Worm (Caenorhabditis elegans) whole organism, young adult: ENCODE measurements around the gene D2096.11.

ENCODE experiments used
- B0019.2 ChIP-seq: fragments of 200-800 bp; sonication (Bioruptor generic); conservative IDR thresholded peaks from 2 replicates; pipeline ENCODE4 v1.3.6; 2022; ENCODE audit warnings: missing genetic modification reagents, missing genetic modification characterization, missing compliant biosample characterization
- B0035.1 ChIP-seq: sonication (generic microtip); optimal IDR thresholded peaks from 2 replicates; lab custom pipeline; 2016; ENCODE audit warnings: missing genetic modification characterization, mild to moderate bottlenecking, missing compliant biosample characterization, missing genotype, missing genetic modification reagents
- B0261.1 ChIP-seq: sonication (generic microtip); optimal IDR thresholded peaks from 2 replicates; lab custom pipeline; 2016; ENCODE audit warnings: mild to moderate bottlenecking, missing genetic modification characterization, moderate library complexity, missing compliant biosample characterization
- D2030.7 ChIP-seq: fragments of 200-800 bp; sonication (Bioruptor generic); IDR thresholded peaks from 2 replicates; pipeline ENCODE4 v1.3.6; 2022; ENCODE audit warnings: missing genetic modification reagents, missing genetic modification characterization, missing compliant biosample characterization
- F10E7.11 ChIP-seq: sonication (generic microtip); optimal IDR thresholded peaks from 2 replicates; lab custom pipeline; 2017; ENCODE audit warnings: mild to moderate bottlenecking, missing genetic modification characterization, moderate library complexity, missing compliant biosample characterization
- F33H1.4 ChIP-seq: fragments of 200-800 bp; sonication (Bioruptor generic); IDR thresholded peaks from 2 replicates; pipeline ENCODE4 v1.3.6; 2022; ENCODE audit warnings: missing genetic modification reagents, missing genetic modification characterization, missing compliant biosample characterization
- F39B2.1 ChIP-seq: fragments of 200-800 bp; sonication (Bioruptor generic); IDR thresholded peaks from 2 replicates; pipeline ENCODE4 v1.3.6; 2022; ENCODE audit warnings: missing genetic modification reagents, missing genetic modification characterization, missing compliant biosample characterization
- F55B11.4 ChIP-seq: sonication (generic microtip); optimal IDR thresholded peaks from 2 replicates; lab custom pipeline; 2016; ENCODE audit warnings: missing compliant biosample characterization, missing genetic modification characterization, borderline replicate concordance; ENCODE audit not compliant: insufficient read depth
- K12H6.12 ChIP-seq: fragments of 200-800 bp; sonication (Bioruptor generic); optimal IDR thresholded peaks from 2 replicates; lab custom pipeline; 2018; ENCODE audit warnings: mild to moderate bottlenecking, missing genetic modification characterization, missing compliant biosample characterization
- Y79H2A.3 ChIP-seq: fragments of 200-800 bp; sonication (Bioruptor generic); conservative IDR thresholded peaks from 2 replicates; pipeline ENCODE4 v1.3.6; 2022; ENCODE audit warnings: missing genetic modification reagents, missing genetic modification characterization, missing compliant biosample characterization
- athp-1 ChIP-seq: sonication (generic microtip); optimal IDR thresholded peaks from 2 replicates; lab custom pipeline; 2017; ENCODE audit warnings: mild to moderate bottlenecking, missing genetic modification characterization, missing compliant biosample characterization
- cebp-2 ChIP-seq: fragments of 200-800 bp; sonication (Bioruptor generic); IDR thresholded peaks from 2 replicates; pipeline ENCODE4 v1.3.6; 2022; ENCODE audit warnings: missing genetic modification characterization, missing compliant biosample characterization
- ceh-100 ChIP-seq: fragments of 200-800 bp; sonication (Bioruptor generic); IDR thresholded peaks from 2 replicates; pipeline ENCODE4 v1.3.6; 2022; ENCODE audit warnings: missing genetic modification reagents, missing genetic modification characterization, missing compliant biosample characterization
- ceh-40 ChIP-seq: fragments of 200-800 bp; sonication (Bioruptor generic); IDR thresholded peaks from 2 replicates; pipeline ENCODE4 v1.3.6; 2022; ENCODE audit warnings: missing genetic modification characterization, missing compliant biosample characterization
- dox-1 ChIP-seq: fragments of 200-800 bp; sonication (Bioruptor generic); IDR thresholded peaks from 2 replicates; pipeline ENCODE4 v1.3.6; 2022; ENCODE audit warnings: missing genetic modification reagents, missing genetic modification characterization, missing compliant biosample characterization
- egrh-3 ChIP-seq: fragments of 200-800 bp; sonication (Bioruptor generic); IDR thresholded peaks from 2 replicates; pipeline ENCODE4 v1.3.6; 2022; ENCODE audit warnings: missing genetic modification reagents, missing genetic modification characterization, missing compliant biosample characterization
- ekl-4 ChIP-seq: fragments of 200-800 bp; sonication (Bioruptor generic); IDR thresholded peaks from 2 replicates; pipeline ENCODE4 v1.3.6; 2022; ENCODE audit warnings: missing genetic modification reagents, missing genetic modification characterization, missing compliant biosample characterization
- hmg-1.2 ChIP-seq: fragments of 200-800 bp; sonication (Bioruptor generic); IDR thresholded peaks from 2 replicates; pipeline ENCODE4 v1.3.6; 2022; ENCODE audit warnings: missing genetic modification reagents, missing genetic modification characterization, missing compliant biosample characterization
- hrde-1 ChIP-seq: sonication (generic microtip); optimal IDR thresholded peaks from 2 replicates; lab custom pipeline; 2016; ENCODE audit warnings: missing genetic modification characterization, mild to moderate bottlenecking, missing compliant biosample characterization, moderate library complexity, missing genotype, missing genetic modification reagents, borderline replicate concordance
- hsf-1 ChIP-seq: fragments of 200-800 bp; sonication (Bioruptor generic); IDR thresholded peaks from 2 replicates; pipeline ENCODE4 v1.3.6; 2022; ENCODE audit warnings: missing genetic modification reagents, missing genetic modification characterization, missing compliant biosample characterization
- lag-1 ChIP-seq: fragments of 200-800 bp; sonication (Bioruptor generic); IDR thresholded peaks from 2 replicates; pipeline ENCODE4 v1.3.6; 2022; ENCODE audit warnings: missing genetic modification reagents, missing genetic modification characterization, missing compliant biosample characterization
- let-526 ChIP-seq: fragments of 200-800 bp; sonication (Bioruptor generic); IDR thresholded peaks from 2 replicates; pipeline ENCODE4 v1.3.6; 2022; ENCODE audit warnings: missing genetic modification reagents, missing genetic modification characterization, missing compliant biosample characterization
- let-607 ChIP-seq, 2 experiments: fragments of 200-800 bp in 1 of 2; sonication (Bioruptor generic) in 1 of 2; sonication (generic microtip) in 1 of 2; optimal IDR thresholded peaks; 2 replicates each; lab custom pipeline; 2016 to 2018; ENCODE audit warnings: mild to moderate bottlenecking in 2 of 2, missing compliant biosample characterization in 2 of 2, missing genetic modification characterization in 2 of 2, moderate library complexity in 2 of 2, missing genotype in 1 of 2
- lin-26 ChIP-seq: fragments of 200-800 bp; sonication (Bioruptor generic); IDR thresholded peaks from 2 replicates; pipeline ENCODE4 v1.3.6; 2022; ENCODE audit warnings: missing genetic modification reagents, missing genetic modification characterization, missing compliant biosample characterization
- lsl-1 ChIP-seq: fragments of 200-800 bp; sonication (Bioruptor generic); optimal IDR thresholded peaks from 2 replicates; lab custom pipeline; 2018; ENCODE audit warnings: mild to moderate bottlenecking, missing genetic modification characterization, moderate library complexity, missing compliant biosample characterization
- madf-10 ChIP-seq: sonication (generic microtip); optimal IDR thresholded peaks from 2 replicates; lab custom pipeline; 2016; ENCODE audit warnings: mild to moderate bottlenecking, missing genetic modification characterization, missing compliant biosample characterization
- madf-3 ChIP-seq: fragments of 200-800 bp; sonication (Bioruptor generic); IDR thresholded peaks from 2 replicates; pipeline ENCODE4 v1.3.6; 2022; ENCODE audit warnings: missing genetic modification reagents, missing genetic modification characterization, missing compliant biosample characterization
- madf-6 ChIP-seq: fragments of 200-800 bp; sonication (Bioruptor generic); IDR thresholded peaks from 2 replicates; pipeline ENCODE4 v1.3.6; 2022; ENCODE audit warnings: missing genetic modification reagents, missing genetic modification characterization, missing compliant biosample characterization
- nfya-1 ChIP-seq: sonication (generic microtip); optimal IDR thresholded peaks from 2 replicates; lab custom pipeline; 2017; ENCODE audit warnings: antibody characterized with exemption, missing compliant biosample characterization, missing genetic modification characterization, borderline replicate concordance; ENCODE audit not compliant: insufficient read depth
- nfya-2 ChIP-seq: fragments of 200-800 bp; sonication (Bioruptor generic); IDR thresholded peaks from 2 replicates; pipeline ENCODE4 v1.3.6; 2022; ENCODE audit warnings: missing genetic modification reagents, missing genetic modification characterization, missing compliant biosample characterization
- nhr-27 ChIP-seq: fragments of 200-800 bp; sonication (Bioruptor generic); optimal IDR thresholded peaks from 2 replicates; lab custom pipeline; 2018; ENCODE audit warnings: mild to moderate bottlenecking, missing genetic modification characterization, moderate library complexity, missing compliant biosample characterization
- pbrm-1 ChIP-seq: fragments of 200-800 bp; sonication (Bioruptor generic); IDR thresholded peaks from 2 replicates; pipeline ENCODE4 v1.3.6; 2022; ENCODE audit warnings: missing genetic modification reagents, missing genetic modification characterization, missing compliant biosample characterization
- rcor-1 ChIP-seq: fragments of 200-800 bp; sonication (Bioruptor generic); IDR thresholded peaks from 2 replicates; pipeline ENCODE4 v1.3.6; 2022; ENCODE audit warnings: missing genetic modification reagents, missing genetic modification characterization, missing compliant biosample characterization
- rpc-1 ChIP-seq, 2 experiments: fragments of 150-350 bp in 1 of 2; sonication (generic microtip) in 1 of 2; optimal IDR thresholded peaks; 2 replicates each; lab custom pipeline; 2014 to 2018; ENCODE audit warnings: missing biosample characterization in 1 of 2, missing genetic modification characterization in 1 of 2, missing genetic modification reagents in 1 of 2, missing genotype in 1 of 2
- tbp1 ChIP-seq: fragments of 200-800 bp; sonication (Bioruptor generic); optimal IDR thresholded peaks from 2 replicates; lab custom pipeline; 2018; ENCODE audit warnings: mild to moderate bottlenecking, missing genetic modification characterization, missing compliant biosample characterization
- unc-130 ChIP-seq: sonication (generic microtip); optimal IDR thresholded peaks from 2 replicates; lab custom pipeline; 2016; ENCODE audit warnings: missing genetic modification reagents, missing genetic modification characterization, missing compliant biosample characterization
- zfh-2 ChIP-seq: fragments of 200-800 bp; sonication (Bioruptor generic); conservative IDR thresholded peaks from 2 replicates; pipeline ENCODE4 v1.3.6; 2022; ENCODE audit warnings: missing genetic modification reagents, missing genetic modification characterization, missing compliant biosample characterization
- ztf-25 ChIP-seq: fragments of 200-800 bp; sonication (Bioruptor generic); IDR thresholded peaks from 2 replicates; pipeline ENCODE4 v1.3.6; 2022; ENCODE audit warnings: missing genetic modification reagents, missing genetic modification characterization, missing compliant biosample characterization
- ztf-28 ChIP-seq: fragments of 200-800 bp; sonication (Bioruptor generic); IDR thresholded peaks from 2 replicates; pipeline ENCODE4 v1.3.6; 2022; ENCODE audit warnings: missing genetic modification reagents, missing genetic modification characterization, missing compliant biosample characterization

Gene D2096.11

DNA sequence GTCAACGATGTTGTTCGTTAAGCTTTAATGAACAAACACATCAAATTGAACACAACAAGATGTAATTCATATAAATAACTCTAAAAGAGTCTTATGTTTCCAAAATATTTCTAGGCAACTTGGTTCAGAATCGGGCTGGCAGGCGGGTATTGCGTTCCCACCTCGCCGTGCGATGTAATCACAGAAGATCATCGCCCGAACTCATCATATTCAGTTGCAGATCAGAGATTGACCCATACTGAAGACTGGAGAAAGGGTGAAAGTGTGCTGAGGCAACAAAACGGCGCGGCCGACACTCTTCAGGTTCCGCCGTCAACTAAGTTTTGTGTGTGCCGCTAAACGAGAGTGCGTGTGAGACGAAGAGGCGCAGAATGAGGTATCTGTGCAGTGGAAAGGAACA lies 34.5 kb upstream of the D2096.11 start (continued):
- TF ChIP-seq ztf-28 (GFP tag; lab: Robert Waterston, UW) (peak; percentile 40; the same call in 1 of the 2 replicates), B0019.2 (GFP tag; lab: Robert Waterston, UW) (peak; percentile 85)

DNA sequence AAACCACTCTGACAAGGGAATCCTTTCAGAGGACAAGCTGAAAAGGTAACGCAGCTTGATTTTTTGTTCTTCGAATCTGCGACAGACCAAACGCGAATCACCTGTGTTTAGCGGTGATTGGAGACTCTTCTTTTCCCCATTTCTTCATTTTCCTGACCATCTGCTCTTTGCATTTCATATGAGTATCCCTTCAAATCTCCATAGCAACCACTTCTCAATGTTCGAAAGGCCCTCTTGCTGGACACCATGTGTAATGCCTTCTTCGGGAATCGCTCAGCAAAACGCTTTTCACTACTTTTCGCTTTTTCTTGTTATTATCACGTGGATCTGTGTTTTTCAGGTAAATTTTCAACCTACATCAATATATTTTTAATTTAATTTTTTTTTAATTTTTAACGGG lies 32.5 kb upstream of the D2096.11 start, which contains the start of the genes T26A8.3 and tmem-231:
Gene T26A8.3, minus strand, starts transcription at position 101 of the 400 bp plus-strand sequence.
Gene tmem-231, plus strand, starts transcription at position 249 of the 400 bp plus-strand sequence.
- no peak for TF ChIP-seq nfya-2 (GFP tag; lab: Robert Waterston, UW)
- no peak for TF ChIP-seq D2030.7 (GFP tag; lab: Robert Waterston, UW)
- TF ChIP-seq ekl-4 (GFP tag; lab: Robert Waterston, UW) = no peak
- no peak for TF ChIP-seq egrh-3
- TF ChIP-seq F10E7.11 (tag; lab: Kevin White, UChicago) = no peak
- TF ChIP-seq cebp-2 (GFP tag; lab: Robert Waterston, UW) = no peak
- no peak for TF ChIP-seq zfh-2
- no peak for TF ChIP-seq dox-1 (GFP tag; lab: Robert Waterston, UW)
- no peak for TF ChIP-seq ceh-100 (GFP tag; lab: Robert Waterston, UW)
- TF ChIP-seq, all 124 proteins: peak for 0

DNA sequence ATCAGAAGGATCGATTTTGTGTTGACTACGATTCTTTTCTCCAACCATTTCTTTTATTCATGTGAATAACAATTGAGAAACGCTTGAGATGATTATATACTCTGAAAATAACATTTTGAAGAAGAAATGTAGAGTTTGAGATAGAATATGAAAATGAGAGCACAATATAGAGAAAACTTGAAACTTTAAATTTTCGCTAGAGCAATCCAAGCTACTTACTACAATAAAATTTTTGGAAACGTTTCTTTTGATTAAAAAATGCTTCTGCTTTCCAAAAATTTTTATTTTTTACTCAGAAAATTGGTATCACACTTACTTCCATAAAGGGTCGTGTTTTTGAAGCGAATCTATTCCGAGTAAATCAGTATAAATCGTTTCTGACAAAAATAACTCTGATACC lies 27.0 kb upstream of the D2096.11 start, which contains the start of gene M116.5:
Gene M116.5, minus strand, starts transcription at position 101 of the 400 bp plus-strand sequence.
- TF ChIP-seq nhr-27 (tag; lab: Kevin White, UChicago) = no peak
- TF ChIP-seq unc-130 = no peak
- TF ChIP-seq athp-1 = no peak
- TF ChIP-seq madf-3 (GFP tag; lab: Robert Waterston, UW) = no peak

DNA sequence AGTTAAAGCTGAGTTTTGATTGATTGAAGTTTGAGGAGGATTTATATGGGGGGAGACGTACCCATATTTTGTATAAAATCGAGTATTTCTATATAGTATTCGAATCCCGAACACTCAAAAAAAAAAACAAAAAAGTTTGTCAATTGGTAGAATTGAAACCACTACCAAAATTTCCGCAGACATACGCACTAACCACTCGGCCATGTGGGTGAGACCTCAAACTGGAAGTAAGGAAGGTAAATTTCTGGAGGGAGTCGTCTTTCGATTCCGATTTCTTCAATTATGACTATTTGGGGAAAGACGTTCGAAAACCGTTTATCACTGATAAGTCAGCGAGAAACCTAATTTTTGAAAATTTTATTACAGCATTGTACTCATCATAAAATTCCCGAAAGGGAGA lies 18.5 kb upstream of the D2096.11 start:
- TF ChIP-seq pbrm-1 (GFP tag; lab: Robert Waterston, UW) (peak; percentile 25; the same call in 1 of the 2 replicates), madf-3 (GFP tag; lab: Robert Waterston, UW) (peak; percentile 61; the same call in 1 of the 2 replicates), B0261.1 (tag; lab: Kevin White, UChicago) (peak; percentile 59), madf-6 (peak; percentile 38; the same call in 1 of the 2 replicates), cebp-2 (GFP tag; lab: Robert Waterston, UW) (0 out of 2 replicates have a peak, but pooled peaks have one; percentile 76), tbp1 (GFP tag; lab: Kevin White, UChicago) (peak; percentile 86), ztf-25 (GFP tag; lab: Robert Waterston, UW) (peak; percentile 82; the same call in 1 of the 2 replicates), lin-26 (peak; percentile 88), hmg-1.2 (peak; percentile 70), ceh-40 (0 out of 2 replicates have a peak, but pooled peaks have one; percentile 38), hsf-1 (GFP tag; lab: Robert Waterston, UW) (peak; percentile 68; the same call in 1 of the 2 replicates), rpc-1 (optimal IDR thresholded peaks at IDR 0.05; lab: Kevin White, UChicago) (peak; percentile 49), rpc-1 (tag; optimal IDR thresholded peaks at IDR 0.05; lab: Kevin White, UChicago) (peak; percentile 68), B0019.2 (GFP tag; lab: Robert Waterston, UW) (0 out of 2 replicates have a peak, but pooled peaks have one; percentile 15), D2030.7 (GFP tag; lab: Robert Waterston, UW) (peak; percentile 41; the same call in 1 of the 2 replicates)

DNA sequence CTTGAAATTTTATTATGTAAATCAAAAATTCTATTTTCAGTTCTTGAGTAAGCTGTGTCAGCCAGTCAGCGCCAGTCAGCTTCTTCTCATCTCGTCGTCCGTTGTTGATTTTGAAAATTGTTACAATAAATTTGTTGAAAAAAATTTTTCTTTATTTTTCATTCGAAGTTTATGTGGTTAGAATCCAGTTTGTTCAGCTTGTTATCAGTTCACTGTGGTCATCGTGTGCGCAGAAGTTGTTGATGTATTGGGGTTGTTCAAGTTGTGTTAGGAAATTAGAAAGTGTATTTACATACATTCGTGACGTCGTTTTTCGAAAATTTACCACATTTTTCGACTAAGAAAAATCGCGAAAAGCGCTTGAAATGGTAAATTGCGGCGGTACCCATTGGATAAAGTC lies 3.8 kb upstream of the D2096.11 start:
- no peak for TF ChIP-seq F55B11.4 (tag; lab: Kevin White, UChicago)
- TF ChIP-seq Y79H2A.3 = 0 out of 2 replicates have a peak, but pooled peaks have one; percentile 56
- TF ChIP-seq hrde-1 (tag; lab: Kevin White, UChicago) = peak; percentile 57

DNA sequence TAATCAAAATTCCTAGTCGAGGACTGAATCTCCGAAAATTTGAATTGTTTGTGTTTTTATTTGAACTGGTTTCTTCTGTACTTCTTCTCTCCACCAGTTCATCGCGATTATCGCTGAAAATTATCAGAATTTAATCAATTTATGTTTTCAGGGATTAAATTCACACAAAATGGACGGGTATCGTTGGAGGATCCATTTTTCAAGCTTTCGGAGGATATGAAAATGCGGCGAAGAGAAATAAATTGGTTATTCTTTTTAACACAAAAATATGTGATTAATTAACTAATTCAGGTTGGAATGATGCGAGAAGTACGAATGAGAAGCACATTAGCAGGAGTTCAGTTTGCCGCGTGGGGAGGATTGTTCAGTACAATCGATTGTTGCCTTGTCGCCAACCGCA lies 2.3 kb upstream of the D2096.11 start, which contains the start of gene timm-17B.2:
Gene timm-17B.2, plus strand, starts transcription at position 301 of the 400 bp plus-strand sequence.
- TF ChIP-seq K12H6.12 (tag; lab: Kevin White, UChicago) = no peak
- TF ChIP-seq nfya-1 (tag; lab: Kevin White, UChicago) = no peak
- TF ChIP-seq lsl-1 (GFP tag; lab: Kevin White, UChicago) = no peak
- no peak for TF ChIP-seq F39B2.1 (GFP tag; lab: Robert Waterston, UW)
- no peak for TF ChIP-seq madf-10 (tag; lab: Kevin White, UChicago)
- TF ChIP-seq rcor-1 (GFP tag; lab: Robert Waterston, UW) = no peak
- TF ChIP-seq lag-1 (GFP tag; lab: Robert Waterston, UW) = no peak
- no peak for TF ChIP-seq tbp1 (GFP tag; lab: Kevin White, UChicago)
- no peak for TF ChIP-seq let-526 (GFP tag; lab: Robert Waterston, UW)
- TF ChIP-seq B0035.1 (tag; lab: Kevin White, UChicago) = no peak
- no peak for TF ChIP-seq F33H1.4 (GFP tag; lab: Robert Waterston, UW)
- TF ChIP-seq let-607 (tag; optimal IDR thresholded peaks at IDR 0.05; lab: Kevin White, UChicago) = no peak
